Fruit fly (Drosophila melanogaster) whole organism, embryonic: Measurements from ENCODE around the gene CG42759.

ENCODE experiments used
- Blimp-1 ChIP-seq: fragments of 200-800 bp; sonication (Bioruptor generic); optimal IDR thresholded peaks from 3 replicates; lab custom pipeline; 2018; ENCODE audit warnings: missing biosample characterization, missing genetic modification characterization, mild to moderate bottlenecking, moderate library complexity, missing genetic modification reagents
- CG11093 ChIP-seq: fragments of 200-800 bp; sonication (Bioruptor generic); IDR thresholded peaks from 3 replicates; pipeline ENCODE4 v1.3.6; 2022; ENCODE audit warnings: missing biosample characterization, missing genetic modification characterization
- CG11456 ChIP-seq: fragments of 200-800 bp; sonication (Bioruptor generic); IDR thresholded peaks from 3 replicates; pipeline ENCODE4 v1.3.6; 2022; ENCODE audit warnings: missing biosample characterization, missing genetic modification characterization
- CG13123 ChIP-seq: fragments of 200-800 bp; sonication (Bioruptor generic); optimal IDR thresholded peaks from 2 replicates; lab custom pipeline; 2016; ENCODE audit warnings: missing biosample characterization, missing genetic modification characterization
- CG15011 ChIP-seq: fragments of 200-800 bp; sonication (Bioruptor generic); optimal IDR thresholded peaks from 3 replicates; lab custom pipeline; 2018; ENCODE audit warnings: missing biosample characterization, mild to moderate bottlenecking, missing genetic modification characterization
- CG15479 ChIP-seq: fragments of 200-800 bp; sonication (Bioruptor generic); optimal IDR thresholded peaks from 3 replicates; lab custom pipeline; 2019; ENCODE audit warnings: missing biosample characterization, mild to moderate bottlenecking, missing genetic modification characterization, moderate library complexity
- CG17385 ChIP-seq: fragments of 200-800 bp; sonication (Bioruptor generic); optimal IDR thresholded peaks from 3 replicates; lab custom pipeline; 2018; ENCODE audit warnings: missing biosample characterization, mild to moderate bottlenecking, missing genetic modification characterization
- CG17568 ChIP-seq: fragments of 200-800 bp; sonication (Bioruptor generic); optimal IDR thresholded peaks from 2 replicates; lab custom pipeline; 2018; ENCODE audit warnings: missing biosample characterization, mild to moderate bottlenecking, missing genetic modification characterization, moderate library complexity
- CG1792 ChIP-seq: fragments of 200-800 bp; sonication (Bioruptor generic); optimal IDR thresholded peaks from 2 replicates; lab custom pipeline; 2016; ENCODE audit warnings: missing biosample characterization, missing genetic modification characterization
- CG1832 ChIP-seq: fragments of 200-800 bp; sonication (Bioruptor generic); optimal IDR thresholded peaks from 2 replicates; lab custom pipeline; 2017; ENCODE audit warnings: missing biosample characterization, mild to moderate bottlenecking, missing genetic modification characterization, inconsistent platforms
- CG18764 ChIP-seq: fragments of 200-800 bp; sonication (Bioruptor generic); optimal IDR thresholded peaks from 3 replicates; lab custom pipeline; 2016; ENCODE audit warnings: missing biosample characterization, missing genetic modification characterization
- CG32767 ChIP-seq: fragments of 200-800 bp; sonication (Bioruptor generic); IDR thresholded peaks from 2 replicates; pipeline ENCODE4 v1.3.6; 2022; ENCODE audit warnings: missing biosample characterization, missing genetic modification characterization
- CG3726 ChIP-seq: fragments of 200-800 bp; sonication (Bioruptor generic); IDR thresholded peaks from 3 replicates; pipeline ENCODE4, ENCODE4 v1.3.6; 2022; ENCODE audit warnings: missing biosample characterization, missing genetic modification characterization
- CG4730 ChIP-seq: fragments of 200-800 bp; sonication (Bioruptor generic); IDR thresholded peaks from 2 replicates; pipeline ENCODE4 v1.3.6; 2022; ENCODE audit warnings: missing biosample characterization, missing genetic modification characterization
- CG8089 ChIP-seq: fragments of 200-800 bp; sonication (Bioruptor generic); optimal IDR thresholded peaks from 3 replicates; lab custom pipeline; 2016; ENCODE audit warnings: missing biosample characterization, missing genetic modification characterization
- CG8281 ChIP-seq: fragments of 200-800 bp; sonication (Bioruptor generic); optimal IDR thresholded peaks from 2 replicates; lab custom pipeline; 2018; ENCODE audit warnings: missing biosample characterization, mild to moderate bottlenecking, missing genetic modification characterization, moderate library complexity
- CG8388 ChIP-seq: fragments of 200-800 bp; sonication (Bioruptor generic); optimal IDR thresholded peaks from 2 replicates; lab custom pipeline; 2019; ENCODE audit warnings: missing biosample characterization, mild to moderate bottlenecking, missing genetic modification characterization, moderate library complexity
- CG8944 ChIP-seq: fragments of 200-800 bp; sonication (Bioruptor generic); optimal IDR thresholded peaks from 3 replicates; lab custom pipeline; 2016; ENCODE audit warnings: missing biosample characterization, missing genetic modification characterization
- CTCF ChIP-seq: fragments of 200-800 bp; sonication (Bioruptor generic); optimal IDR thresholded peaks from 2 replicates; lab custom pipeline; 2017; ENCODE audit warnings: missing biosample characterization, mild to moderate bottlenecking, missing genetic modification characterization, moderate library complexity
- D19B ChIP-seq: fragments of 200-800 bp; sonication (Bioruptor generic); optimal IDR thresholded peaks from 2 replicates; lab custom pipeline; 2017; ENCODE audit warnings: missing biosample characterization, mild to moderate bottlenecking, missing genetic modification characterization
- Fer2 ChIP-seq: fragments of 200-800 bp; sonication (Bioruptor generic); optimal IDR thresholded peaks from 2 replicates; lab custom pipeline; 2018; ENCODE audit warnings: missing biosample characterization, mild to moderate bottlenecking, missing genetic modification characterization, moderate library complexity
- H2.0 ChIP-seq: fragments of 200-800 bp; sonication (Bioruptor generic); IDR thresholded peaks from 2 replicates; pipeline ENCODE4 v1.3.6; 2022; ENCODE audit warnings: missing biosample characterization, missing genetic modification characterization
- Hey ChIP-seq: fragments of 200-800 bp; sonication (Bioruptor generic); optimal IDR thresholded peaks from 3 replicates; lab custom pipeline; 2018; ENCODE audit warnings: missing biosample characterization, mild to moderate bottlenecking, missing genetic modification characterization
- Hmx ChIP-seq: fragments of 200-800 bp; sonication (Bioruptor generic); optimal IDR thresholded peaks from 2 replicates; lab custom pipeline; 2016; ENCODE audit warnings: missing biosample characterization, missing genetic modification characterization
- Hr51 ChIP-seq, 2 experiments: fragments of 200-800 bp; sonication (Bioruptor generic); optimal IDR thresholded peaks; 2 replicates in 1 of 2; 3 replicates in 1 of 2; lab custom pipeline; 2016 to 2018; ENCODE audit warnings: missing biosample characterization in 2 of 2, missing genetic modification characterization in 2 of 2, mild to moderate bottlenecking in 1 of 2, moderate library complexity in 1 of 2
- Hsf ChIP-seq: fragments of 200-800 bp; sonication (Bioruptor generic); optimal IDR thresholded peaks from 3 replicates; lab custom pipeline; 2016; ENCODE audit warnings: missing biosample characterization, missing genetic modification characterization
- Lpt ChIP-seq: fragments of >200 bp; optimal IDR thresholded peaks from 2 replicates; lab custom pipeline; 2018; ENCODE audit warnings: missing biosample characterization, missing genetic modification characterization
- Mad ChIP-seq: fragments of 200-800 bp; sonication (Bioruptor generic); optimal IDR thresholded peaks from 2 replicates; lab custom pipeline; 2016; ENCODE audit warnings: missing biosample characterization, missing genetic modification characterization
- NFAT ChIP-seq: fragments of 200-800 bp; sonication (Bioruptor generic); IDR thresholded peaks from 2 replicates; pipeline ENCODE4 v1.3.6; 2022; ENCODE audit warnings: missing biosample characterization, missing genetic modification characterization
- Optix ChIP-seq: fragments of 200-800 bp; sonication (Bioruptor generic); IDR thresholded peaks from 3 replicates; pipeline ENCODE4 v1.3.6; 2022; ENCODE audit warnings: missing biosample characterization, missing genetic modification characterization
- Rfx ChIP-seq: fragments of 200-800 bp; sonication (Bioruptor generic); IDR thresholded peaks from 2 replicates; pipeline ENCODE4 v1.3.6; 2022; ENCODE audit warnings: missing biosample characterization, missing genetic modification characterization
- Sin3A ChIP-seq: fragments of >200 bp; optimal IDR thresholded peaks from 2 replicates; lab custom pipeline; 2018
- ash1 ChIP-seq: fragments of 200-800 bp; sonication (Bioruptor generic); optimal IDR thresholded peaks from 2 replicates; lab custom pipeline; 2018; ENCODE audit warnings: missing biosample characterization, mild to moderate bottlenecking, missing genetic modification characterization
- cato ChIP-seq: fragments of 200-800 bp; sonication (Bioruptor generic); optimal IDR thresholded peaks from 2 replicates; lab custom pipeline; 2016; ENCODE audit warnings: missing biosample characterization, missing genetic modification characterization, borderline replicate concordance
- caup ChIP-seq: fragments of 200-800 bp; sonication (Bioruptor generic); optimal IDR thresholded peaks from 3 replicates; lab custom pipeline; 2017; ENCODE audit warnings: missing biosample characterization, mild to moderate bottlenecking, missing genetic modification characterization, moderate library complexity; ENCODE audit not compliant: severe bottlenecking
- chif ChIP-seq, 2 experiments: fragments of 200-800 bp; sonication (Bioruptor generic); optimal IDR thresholded peaks; 3 replicates each; lab custom pipeline; 2016; ENCODE audit warnings: missing biosample characterization in 2 of 2, missing genetic modification characterization in 2 of 2
- croc ChIP-seq: fragments of 200-800 bp; sonication (Bioruptor generic); conservative IDR thresholded peaks from 3 replicates; pipeline ENCODE4 v1.3.6; 2022; ENCODE audit warnings: missing biosample characterization, missing genetic modification characterization
- da ChIP-seq: fragments of 200-800 bp; sonication (Bioruptor generic); optimal IDR thresholded peaks from 2 replicates; lab custom pipeline; 2016; ENCODE audit warnings: missing biosample characterization, missing genetic modification characterization
- dan ChIP-seq: fragments of 200-800 bp; sonication (Bioruptor generic); IDR thresholded peaks from 2 replicates; pipeline ENCODE4 v1.3.6; 2022; ENCODE audit warnings: missing biosample characterization, missing genetic modification characterization
- dati ChIP-seq: fragments of 200-800 bp; sonication (Bioruptor generic); IDR thresholded peaks from 2 replicates; pipeline ENCODE4 v1.3.6; 2022; ENCODE audit warnings: missing biosample characterization, missing genetic modification characterization
- dm ChIP-seq: fragments of 200-800 bp; sonication (Bioruptor generic); optimal IDR thresholded peaks from 3 replicates; lab custom pipeline; 2016; ENCODE audit warnings: missing biosample characterization, missing genetic modification characterization
- emc ChIP-seq: fragments of 200-800 bp; sonication (Bioruptor generic); optimal IDR thresholded peaks from 2 replicates; lab custom pipeline; 2016; ENCODE audit warnings: missing biosample characterization, missing genetic modification characterization
- ewg ChIP-seq: fragments of 200-800 bp; sonication (Bioruptor generic); optimal IDR thresholded peaks from 3 replicates; lab custom pipeline; 2017; ENCODE audit warnings: mild to moderate bottlenecking, missing biosample characterization, missing genetic modification reagents, missing genetic modification characterization
- fru ChIP-seq: fragments of >200 bp; optimal IDR thresholded peaks from 2 replicates; lab custom pipeline; 2017
- fu2 ChIP-seq: fragments of 200-800 bp; sonication (Bioruptor generic); optimal IDR thresholded peaks from 2 replicates; lab custom pipeline; 2016; ENCODE audit warnings: missing biosample characterization, missing genetic modification characterization
- gsb ChIP-seq: fragments of 200-800 bp; sonication (Bioruptor generic); IDR thresholded peaks from 2 replicates; pipeline ENCODE4 v1.3.6; 2022; ENCODE audit warnings: missing biosample characterization, missing genetic modification characterization
- jigr1 ChIP-seq: fragments of 200-800 bp; sonication (Bioruptor generic); IDR thresholded peaks from 3 replicates; pipeline ENCODE4 v1.3.6; 2022; ENCODE audit warnings: missing biosample characterization, missing genetic modification characterization
- jing ChIP-seq: fragments of 200-800 bp; sonication (Bioruptor generic); optimal IDR thresholded peaks from 2 replicates; lab custom pipeline; 2018; ENCODE audit warnings: missing biosample characterization, mild to moderate bottlenecking, missing genetic modification characterization
- oc ChIP-seq: fragments of 200-800 bp; sonication (Bioruptor generic); optimal IDR thresholded peaks from 2 replicates; lab custom pipeline; 2018; ENCODE audit warnings: missing biosample characterization, mild to moderate bottlenecking, missing genetic modification characterization, moderate library complexity
- pita ChIP-seq: fragments of 200-800 bp; sonication (Bioruptor generic); optimal IDR thresholded peaks from 2 replicates; lab custom pipeline; 2017; ENCODE audit warnings: missing biosample characterization, mild to moderate bottlenecking, missing genetic modification characterization
- schlank ChIP-seq: fragments of 200-800 bp; sonication (Bioruptor generic); optimal IDR thresholded peaks from 2 replicates; lab custom pipeline; 2018; ENCODE audit warnings: missing biosample characterization, mild to moderate bottlenecking, missing genetic modification characterization
- sob ChIP-seq: fragments of 200-800 bp; sonication (Bioruptor generic); IDR thresholded peaks from 2 replicates; pipeline ENCODE4 v1.3.6; 2022; ENCODE audit warnings: missing biosample characterization, missing genetic modification characterization
- ssp ChIP-seq: fragments of 200-800 bp; sonication (Bioruptor generic); IDR thresholded peaks from 2 replicates; pipeline ENCODE4 v1.3.6; 2022; ENCODE audit warnings: missing biosample characterization, missing genetic modification characterization
- z ChIP-seq: fragments of 200-800 bp; sonication (Bioruptor generic); IDR thresholded peaks from 3 replicates; pipeline ENCODE4 v1.3.6; 2022; ENCODE audit warnings: missing biosample characterization, missing genetic modification characterization

Gene CG42759

DNA sequence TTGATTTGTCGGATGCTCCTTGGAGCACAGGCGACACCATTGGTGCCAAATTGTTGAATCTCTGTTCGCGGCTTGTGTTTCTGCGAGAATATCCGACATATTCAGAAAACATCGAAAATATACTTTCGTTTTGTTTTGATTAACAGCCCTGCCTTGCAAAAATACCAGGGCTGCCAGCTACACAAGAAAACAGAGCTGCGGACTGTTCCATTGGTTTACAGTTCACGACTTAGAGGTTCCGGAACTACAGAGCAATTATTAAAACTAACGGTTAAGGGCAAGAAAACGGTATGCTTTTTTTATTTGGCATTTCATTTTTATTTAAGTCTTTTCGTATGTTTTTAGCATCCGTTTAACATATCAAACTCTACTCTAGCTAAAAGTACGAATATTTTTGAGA, 18.3 kb downstream of the CG42759 start, which contains the start of gene CG6254 (continued):
- TF ChIP-seq Mad (GFP tag; lab: Kevin White, UChicago) = no peak
- no peak for TF ChIP-seq pita (GFP tag; lab: Kevin White, UChicago)
- no peak for TF ChIP-seq Optix (GFP tag; lab: Robert Waterston, UW)
- no peak for TF ChIP-seq gsb (GFP tag; lab: Robert Waterston, UW)
- TF ChIP-seq Hsf (GFP tag; lab: Kevin White, UChicago) = peak; percentile 34
- TF ChIP-seq schlank (tag; lab: Kevin White, UChicago) = no peak
- no peak for TF ChIP-seq fru (lab: Kevin White, UChicago)
- no peak for TF ChIP-seq jing
- TF ChIP-seq NFAT (GFP tag; lab: Robert Waterston, UW) = peak; percentile 82
- TF ChIP-seq chif (GFP tag; optimal IDR thresholded peaks at IDR 0.05; lab: Kevin White, UChicago) = peak in 1 of 2 experiments; percentile 33
- TF ChIP-seq jigr1 (GFP tag; lab: Robert Waterston, UW) = no peak
- TF ChIP-seq croc = no peak
- TF ChIP-seq CG3726 (GFP tag; lab: Robert Waterston, UW) = no peak
- TF ChIP-seq CTCF (GFP tag; lab: Kevin White, UChicago) = no peak
- peak; percentile 77 for TF ChIP-seq CG11456 (GFP tag; lab: Robert Waterston, UW)
- TF ChIP-seq CG1792 = no peak
- TF ChIP-seq z = no peak
- TF ChIP-seq CG4730 = no peak
- no peak for TF ChIP-seq CG32767
- no peak for TF ChIP-seq Lpt (GFP tag; lab: Kevin White, UChicago)
- no peak for TF ChIP-seq Hmx (GFP tag; lab: Kevin White, UChicago)
- TF ChIP-seq CG8281 = no peak
- TF ChIP-seq CG17385 (GFP tag; lab: Kevin White, UChicago) = no peak
- TF ChIP-seq ewg (GFP tag; lab: Kevin White, UChicago) = no peak
- peak; percentile 24 for TF ChIP-seq Fer2 (tag; lab: Kevin White, UChicago)
- no peak for TF ChIP-seq ash1 (GFP tag; lab: Kevin White, UChicago)
- TF ChIP-seq CG1832 (GFP tag; lab: Kevin White, UChicago) = no peak
- TF ChIP-seq Rfx (GFP tag; lab: Robert Waterston, UW) = peak; percentile 79
- TF ChIP-seq CG8089 = no peak
- no peak for TF ChIP-seq CG17568 (GFP tag; lab: Kevin White, UChicago)
- TF ChIP-seq caup (GFP tag; lab: Kevin White, UChicago) = no peak
- TF ChIP-seq CG15479 = no peak
- no peak for TF ChIP-seq dan (GFP tag; lab: Robert Waterston, UW)
- no peak for TF ChIP-seq H2.0
- TF ChIP-seq cato = no peak
- no peak for TF ChIP-seq Hey (tag; lab: Kevin White, UChicago)
- no peak for TF ChIP-seq CG11093 (GFP tag; lab: Robert Waterston, UW)
- TF ChIP-seq CG13123 = no peak
- no peak for TF ChIP-seq D19B (GFP tag; lab: Kevin White, UChicago)
- TF ChIP-seq da = no peak
- no peak for TF ChIP-seq oc (tag; lab: Kevin White, UChicago)
- TF ChIP-seq Hr51 (GFP tag; optimal IDR thresholded peaks at IDR 0.05; lab: Kevin White, UChicago) = peak in 1 of 2 experiments; percentile 9
- peak; percentile 6 for TF ChIP-seq CG18764 (GFP tag; lab: Kevin White, UChicago)
- TF ChIP-seq Blimp-1 = peak; percentile 61
- no peak for TF ChIP-seq emc (GFP tag; lab: Kevin White, UChicago)
- peak; percentile 31 for TF ChIP-seq dm (GFP tag; lab: Kevin White, UChicago)
- TF ChIP-seq CG8944 (GFP tag; lab: Kevin White, UChicago) = peak; percentile 30
- no peak for TF ChIP-seq ssp
- TF ChIP-seq Sin3A = no peak
- no peak for TF ChIP-seq dati (GFP tag; lab: Robert Waterston, UW)
- no peak for TF ChIP-seq CG15011 (GFP tag; lab: Kevin White, UChicago)
- peak; percentile 12 for TF ChIP-seq fu2 (GFP tag; lab: Kevin White, UChicago)
- TF ChIP-seq sob (GFP tag; lab: Robert Waterston, UW) = peak; percentile 63
- TF ChIP-seq CG8388 (GFP tag; lab: Kevin White, UChicago) = no peak
